Worm (Caenorhabditis elegans): Measurements from ENCODE around the gene fbxa-139.

DNA sequence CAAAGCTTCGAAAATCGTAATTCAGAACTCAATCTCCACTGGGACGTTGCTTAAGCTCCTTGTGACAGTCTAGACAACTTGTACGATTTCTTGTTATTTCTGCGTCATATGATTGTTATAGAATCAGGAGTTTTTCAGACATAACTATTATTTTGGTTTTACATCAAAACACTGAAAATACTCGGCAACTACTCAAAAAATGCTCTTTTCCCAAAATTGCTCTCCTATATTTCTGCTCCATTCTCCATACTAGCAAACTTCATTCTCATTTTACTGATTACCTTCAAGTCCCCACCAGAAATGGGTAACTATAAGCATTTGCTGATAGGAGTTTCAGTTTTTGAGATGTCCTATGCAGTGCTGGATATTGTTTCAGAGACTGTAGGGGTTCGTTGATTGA is 27.0 kb upstream of the fbxa-139 start, which contains the start of gene C55A1.1:
- TF ChIP-seq mep-1 (tag; optimal IDR thresholded peaks at IDR 0.05) = no peak
- no peak for TF ChIP-seq lin-32 (GFP tag; optimal IDR thresholded peaks at IDR 0.05)
- TF ChIP-seq nhr-76 (tag; optimal IDR thresholded peaks at IDR 0.05) = no peak
- TF ChIP-seq ceh-39 (tag; optimal IDR thresholded peaks at IDR 0.05) = no peak
- TF ChIP-seq nhr-237 (tag; optimal IDR thresholded peaks at IDR 0.05) = no peak
- TF ChIP-seq unc-62 (GFP tag; optimal IDR thresholded peaks at IDR 0.05) = no peak
- TF ChIP-seq nhr-2 (tag; optimal IDR thresholded peaks at IDR 0.05) = no peak
- no peak for TF ChIP-seq ces-1 (GFP tag; optimal IDR thresholded peaks at IDR 0.05)
- no peak for TF ChIP-seq nhr-28 (tag; optimal IDR thresholded peaks at IDR 0.05)
- TF ChIP-seq blmp-1 (tag; optimal IDR thresholded peaks at IDR 0.05) = no peak
- no peak for TF ChIP-seq ceh-43 (GFP tag; optimal IDR thresholded peaks at IDR 0.05)
- TF ChIP-seq nhr-12 (tag; optimal IDR thresholded peaks at IDR 0.05) = no peak
